Fruit fly (Drosophila melanogaster): Measurements from ENCODE around the gene Naa30A.

The Naa30A gene

DNA sequence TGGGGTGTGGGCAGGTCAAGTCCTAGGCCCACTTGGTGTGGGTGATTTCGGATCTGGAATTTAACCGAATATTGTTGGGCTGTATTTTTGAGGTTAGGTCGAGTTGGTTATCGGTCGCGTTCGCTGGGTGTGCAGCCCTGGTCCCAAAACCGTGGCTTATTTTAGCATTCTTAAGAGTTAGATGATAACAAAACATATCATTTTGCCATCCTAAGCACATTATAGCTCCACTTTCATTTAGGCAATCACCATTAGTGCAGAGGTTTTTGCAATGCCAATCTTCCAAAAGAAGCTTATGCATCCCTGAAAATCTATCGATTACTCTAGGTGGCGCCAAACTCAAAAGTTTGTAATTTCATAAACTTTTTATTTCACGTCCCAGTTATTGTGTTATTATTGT is 7.3 kb downstream of the Naa30A start, which contains the start of gene MTPAP (continued):
- TF ChIP-seq cas (GFP tag; IDR thresholded peaks at IDR 0.05) (no peak), bigmax (GFP tag; optimal IDR thresholded peaks at IDR 0.05) (peak; percentile 99), gcm2 (GFP tag; optimal IDR thresholded peaks at IDR 0.05) (no peak)

- peak; percentile 72 for TF ChIP-seq CG15514 (GFP tag; optimal IDR thresholded peaks at IDR 0.05)
- peak; percentile 58; the same call in 1 of the 2 replicates for TF ChIP-seq CG42726 (GFP tag; IDR thresholded peaks at IDR 0.05; ENCODE audit: partially characterized antibody)
- peak; percentile 73 for TF ChIP-seq crol (GFP tag; IDR thresholded peaks at IDR 0.05)
- TF ChIP-seq chinmo (GFP tag; IDR thresholded peaks at IDR 0.05; ENCODE audit: partially characterized antibody), result peak; percentile 94; the same call in 3 of the 4 replicates
- TF ChIP-seq CG16813 (GFP tag; IDR thresholded peaks at IDR 0.05; ENCODE audit: partially characterized antibody), result peak; percentile 78; the same call in 2 of the 3 replicates
- peak; percentile 91 for TF ChIP-seq hb (GFP tag; IDR thresholded peaks at IDR 0.05; ENCODE audit: partially characterized antibody)
- TF ChIP-seq Elba2 (GFP tag; optimal IDR thresholded peaks at IDR 0.05), result peak; percentile 60
- no peak for TF ChIP-seq CG8281 (tag; optimal IDR thresholded peaks at IDR 0.05)
- TF ChIP-seq Opbp (GFP tag; IDR thresholded peaks at IDR 0.05; ENCODE audit: partially characterized antibody), result peak; percentile 91
- peak; percentile 92 for TF ChIP-seq nerfin-2 (GFP tag; IDR thresholded peaks at IDR 0.05; ENCODE audit: partially characterized antibody)
- TF ChIP-seq Dip2 (GFP tag; IDR thresholded peaks at IDR 0.05), result no peak
- TF ChIP-seq CG17186 (GFP tag; optimal IDR thresholded peaks at IDR 0.05), result peak; percentile 10
- no peak for TF ChIP-seq shn (GFP tag; optimal IDR thresholded peaks at IDR 0.05)
- peak; percentile 77 for TF ChIP-seq Dll (GFP tag; IDR thresholded peaks at IDR 0.05; ENCODE audit: partially characterized antibody)
- peak; percentile 41 for TF ChIP-seq Max (GFP tag; optimal IDR thresholded peaks at IDR 0.05)
- TF ChIP-seq unc-4 (GFP tag; IDR thresholded peaks at IDR 0.05; ENCODE audit: partially characterized antibody), result peak; percentile 77
- peak; percentile 51 for TF ChIP-seq MESR4 (GFP tag; optimal IDR thresholded peaks at IDR 0.05)
- TF ChIP-seq bigmax (GFP tag; optimal IDR thresholded peaks at IDR 0.05), result peak; percentile 10
- TF ChIP-seq ham (GFP tag; IDR thresholded peaks at IDR 0.05), result no peak
- peak; percentile 91 for TF ChIP-seq mld (GFP tag; IDR thresholded peaks at IDR 0.05; ENCODE audit: partially characterized antibody)
- peak; percentile 61; the same call in 1 of the 3 replicates for TF ChIP-seq Doc3 (GFP tag; IDR thresholded peaks at IDR 0.05; ENCODE audit: partially characterized antibody)
- peak; percentile 20 for TF ChIP-seq CTCF (GFP tag; optimal IDR thresholded peaks at IDR 0.05)
- peak; percentile 83 for TF ChIP-seq Dref (GFP tag; IDR thresholded peaks at IDR 0.05)
- TF ChIP-seq Lim3 (GFP tag; IDR thresholded peaks at IDR 0.05), result no peak
- TF ChIP-seq Rfx (GFP tag; IDR thresholded peaks at IDR 0.05), result no peak
- no peak for TF ChIP-seq fru (optimal IDR thresholded peaks at IDR 0.05)
- peak; percentile 39 for TF ChIP-seq Dp (GFP tag; optimal IDR thresholded peaks at IDR 0.05)
- peak; percentile 23 for TF ChIP-seq YL-1 (GFP tag; optimal IDR thresholded peaks at IDR 0.05)
- TF ChIP-seq Fer1 (GFP tag; optimal IDR thresholded peaks at IDR 0.05), result no peak
- TF ChIP-seq Bgb (GFP tag; IDR thresholded peaks at IDR 0.05; ENCODE audit: partially characterized antibody), result peak; percentile 83
- TF ChIP-seq CG6791 (GFP tag; IDR thresholded peaks at IDR 0.05; ENCODE audit: partially characterized antibody), result peak; percentile 93
- TF ChIP-seq tna (GFP tag; IDR thresholded peaks at IDR 0.05; ENCODE audit: partially characterized antibody), result peak; percentile 96
- TF ChIP-seq knrl (GFP tag; IDR thresholded peaks at IDR 0.05; ENCODE audit: partially characterized antibody), result peak; percentile 66; the same call in 2 of the 3 replicates
- no peak for TF ChIP-seq Atf-2 (GFP tag; optimal IDR thresholded peaks at IDR 0.05)
- TF ChIP-seq cg (GFP tag; optimal IDR thresholded peaks at IDR 0.05), result peak; percentile 0
- peak; percentile 37 for TF ChIP-seq E2f2 (GFP tag; IDR thresholded peaks at IDR 0.05)
- no peak for TF ChIP-seq row (GFP tag; IDR thresholded peaks at IDR 0.05)
- peak; percentile 51 for TF ChIP-seq MBD-R2 (GFP tag; IDR thresholded peaks at IDR 0.05)
- peak; percentile 82 for TF ChIP-seq CG14860 (GFP tag; IDR thresholded peaks at IDR 0.05; ENCODE audit: partially characterized antibody)
- TF ChIP-seq vnd (GFP tag; IDR thresholded peaks at IDR 0.05; ENCODE audit: partially characterized antibody), result peak; percentile 85
- peak; percentile 83 for TF ChIP-seq CG13287 (GFP tag; IDR thresholded peaks at IDR 0.05; ENCODE audit: partially characterized antibody)
- peak; percentile 49 for TF ChIP-seq CG2116 (GFP tag; optimal IDR thresholded peaks at IDR 0.05)
- peak; percentile 90 for TF ChIP-seq bbx (GFP tag; IDR thresholded peaks at IDR 0.05; ENCODE audit: partially characterized antibody)
Measured at dm6 chrX:1353322-1354212, 11.7 kb downstream of the Naa30A start, which contains the start of the genes CG12773 and CG11417. Gene CG12773 (minus strand): TSS chrX:1353981. Gene CG11417 (plus strand): TSS chrX:1354014.

All from whole organism, embryonic.